Fruit fly (Drosophila melanogaster): ENCODE data around the gene Rph.

Rph gene

dm6 chrX:10775690-10776089 is 18.2 kb upstream of the Rph start (continued):
- TF ChIP-seq ind (GFP tag; optimal IDR thresholded peaks at IDR 0.05) (peak; percentile 44), Vsx1 (GFP tag; optimal IDR thresholded peaks at IDR 0.05) (no peak), CG12104 (GFP tag; optimal IDR thresholded peaks at IDR 0.05) (no peak), CG9437 (GFP tag; optimal IDR thresholded peaks at IDR 0.05) (no peak), gcm2 (GFP tag; optimal IDR thresholded peaks at IDR 0.05) (peak; percentile 16), Eip74EF (GFP tag; optimal IDR thresholded peaks at IDR 0.05) (peak in 1 of 2 experiments; percentile 6), usp (GFP tag; optimal IDR thresholded peaks at IDR 0.05) (no peak), CG14667 (GFP tag; IDR thresholded peaks at IDR 0.05) (no peak), CG6813 (GFP tag; optimal IDR thresholded peaks at IDR 0.05) (peak; percentile 1), gcm (GFP tag; optimal IDR thresholded peaks at IDR 0.05) (no peak), Poxn (GFP tag; IDR thresholded peaks at IDR 0.05) (no peak), Ptx1 (GFP tag; IDR thresholded peaks at IDR 0.05) (peak; percentile 63), CG13624 (GFP tag; optimal IDR thresholded peaks at IDR 0.05) (no peak), CG13424 (tag; optimal IDR thresholded peaks at IDR 0.05) (peak; percentile 56), CG6791 (GFP tag; IDR thresholded peaks at IDR 0.05; ENCODE audit: partially characterized antibody) (no peak), CG33557 (GFP tag; optimal IDR thresholded peaks at IDR 0.05) (no peak), dati (GFP tag; IDR thresholded peaks at IDR 0.05) (no peak), inv (GFP tag; IDR thresholded peaks at IDR 0.05; ENCODE audit: partially characterized antibody) (no peak), slbo (GFP tag; IDR thresholded peaks at IDR 0.05) (peak; percentile 48; the same call in 1 of the 2 replicates), corto (GFP tag; optimal IDR thresholded peaks at IDR 0.05) (no peak), sqz (GFP tag; optimal IDR thresholded peaks at IDR 0.05) (peak; percentile 4), fu2 (GFP tag; optimal IDR thresholded peaks at IDR 0.05) (no peak), Hey (tag; optimal IDR thresholded peaks at IDR 0.05) (no peak), HmgZ (tag; optimal IDR thresholded peaks at IDR 0.05) (peak; percentile 36), Usf (GFP tag; optimal IDR thresholded peaks at IDR 0.05) (no peak), HLH4C (GFP tag; IDR thresholded peaks at IDR 0.05; ENCODE audit: partially characterized antibody) (no peak), CG8924 (tag; optimal IDR thresholded peaks at IDR 0.05) (peak; percentile 19), sug (tag; optimal IDR thresholded peaks at IDR 0.05) (no peak), klu (GFP tag; IDR thresholded peaks at IDR 0.05) (no peak), gsb (GFP tag; IDR thresholded peaks at IDR 0.05) (peak; percentile 28; the same call in 1 of the 2 replicates), lmd (GFP tag; IDR thresholded peaks at IDR 0.05) (no peak), CG10321 (GFP tag; IDR thresholded peaks at IDR 0.05) (no peak), fd64A (GFP tag; optimal IDR thresholded peaks at IDR 0.05) (no peak), ac (GFP tag; optimal IDR thresholded peaks at IDR 0.05) (no peak), MTF-1 (GFP tag; optimal IDR thresholded peaks at IDR 0.05; ENCODE audit: borderline replicate concordance) (no peak), CG18599 (GFP tag; optimal IDR thresholded peaks at IDR 0.05) (peak; percentile 26), emc (GFP tag; optimal IDR thresholded peaks at IDR 0.05) (no peak), bigmax (GFP tag; optimal IDR thresholded peaks at IDR 0.05) (no peak), mirr (GFP tag; optimal IDR thresholded peaks at IDR 0.05) (peak; percentile 11), zfh1 (GFP tag; IDR thresholded peaks at IDR 0.05) (0 out of 3 replicates have a peak, but pooled peaks have one; percentile 32), MBD-R2 (GFP tag; IDR thresholded peaks at IDR 0.05) (no peak), MESR4 (GFP tag; optimal IDR thresholded peaks at IDR 0.05) (no peak), Fer3 (tag; optimal IDR thresholded peaks at IDR 0.05) (peak; percentile 37), en (GFP tag; optimal IDR thresholded peaks at IDR 0.05) (no peak), CG12942 (GFP tag; optimal IDR thresholded peaks at IDR 0.05) (no peak), Fer1 (GFP tag; optimal IDR thresholded peaks at IDR 0.05) (peak; percentile 45), ab (GFP tag; optimal IDR thresholded peaks at IDR 0.05) (no peak), CG7271 (tag; optimal IDR thresholded peaks at IDR 0.05) (no peak), gro (GFP tag; optimal IDR thresholded peaks at IDR 0.05) (no peak), CG1024 (GFP tag; IDR thresholded peaks at IDR 0.05) (0 out of 2 replicates have a peak, but pooled peaks have one; percentile 14), scrt (GFP tag; optimal IDR thresholded peaks at IDR 0.05) (peak; percentile 16)

All from whole organism, embryonic.